Worm (Caenorhabditis elegans): ENCODE results near the gene cwp-1.
A peak's percentile ranks its signal among the peaks of the same experiment; 100 is the strongest.

Gene cwp-1

DNA sequence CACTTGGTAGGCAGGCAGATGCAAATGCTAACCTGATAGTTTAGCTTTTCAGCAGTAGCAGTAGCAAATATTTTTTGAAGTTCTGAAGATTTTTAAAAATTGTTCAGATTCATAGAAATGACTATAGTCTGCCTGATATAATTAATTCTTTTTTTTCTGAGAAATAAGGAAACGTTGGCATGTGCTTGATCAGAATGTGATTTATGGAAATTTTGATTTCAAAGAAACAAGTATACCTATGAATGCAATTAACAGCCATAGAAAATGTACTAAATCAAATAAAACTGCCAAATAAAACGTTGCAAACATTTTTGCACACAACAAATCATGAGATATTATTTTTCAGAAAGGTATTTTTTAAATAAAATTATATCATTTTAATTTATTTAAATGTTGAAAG, 29.5 kb upstream of the cwp-1 start:
- TF ChIP-seq nhr-11 (tag; optimal IDR thresholded peaks at IDR 0.05) (peak; percentile 56), ZK546.5 (tag; optimal IDR thresholded peaks at IDR 0.05) (no peak)

DNA sequence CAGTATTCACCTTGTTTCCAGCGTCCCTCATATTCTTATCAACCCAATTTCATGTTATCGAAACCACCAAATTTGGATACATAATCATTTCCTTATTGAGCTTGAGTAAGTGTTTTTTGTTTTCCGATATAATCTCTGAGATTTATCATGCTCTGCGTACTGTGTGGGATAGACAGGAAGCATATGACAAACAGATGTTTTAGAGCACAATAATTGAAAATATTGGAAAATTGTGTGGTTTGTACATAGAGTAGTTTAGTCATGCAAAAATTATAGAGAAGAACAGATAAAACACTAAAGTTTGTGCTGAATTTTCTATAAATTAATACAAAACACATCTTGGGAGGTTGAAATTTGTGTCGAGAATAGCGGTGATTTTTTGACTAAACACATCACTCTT, 27.6 kb upstream of the cwp-1 start:
- TF ChIP-seq fkh-2 (tag; optimal IDR thresholded peaks at IDR 0.05) (no peak), nhr-77 (tag; optimal IDR thresholded peaks at IDR 0.05) (no peak), ZK546.5 (tag; optimal IDR thresholded peaks at IDR 0.05) (no peak), ceh-16 (tag; optimal IDR thresholded peaks at IDR 0.05) (no peak), daf-12 (tag; optimal IDR thresholded peaks at IDR 0.05) (no peak), ama-1 (optimal IDR thresholded peaks at IDR 0.05) (no peak), elt-1 (tag; optimal IDR thresholded peaks at IDR 0.05) (no peak), pha-4 (tag; optimal IDR thresholded peaks at IDR 0.05) (no peak), tbx-2 (tag; optimal IDR thresholded peaks at IDR 0.05) (no peak), nhr-67 (tag; optimal IDR thresholded peaks at IDR 0.05) (no peak), nhr-11 (tag; optimal IDR thresholded peaks at IDR 0.05) (no peak), mdl-1 (tag; optimal IDR thresholded peaks at IDR 0.05) (no peak), R02D3.7 (tag; optimal IDR thresholded peaks at IDR 0.05) (no peak), lin-15B (tag; optimal IDR thresholded peaks at IDR 0.05) (no peak), ztf-11 (tag; optimal IDR thresholded peaks at IDR 0.05) (no peak), nfya-1 (tag; optimal IDR thresholded peaks at IDR 0.05; ENCODE audit: insufficient read depth) (no peak), lin-39 (tag; optimal IDR thresholded peaks at IDR 0.05) (no peak), jun-1 (tag; optimal IDR thresholded peaks at IDR 0.05) (no peak), elt-2 (tag; optimal IDR thresholded peaks at IDR 0.05) (no peak)

DNA sequence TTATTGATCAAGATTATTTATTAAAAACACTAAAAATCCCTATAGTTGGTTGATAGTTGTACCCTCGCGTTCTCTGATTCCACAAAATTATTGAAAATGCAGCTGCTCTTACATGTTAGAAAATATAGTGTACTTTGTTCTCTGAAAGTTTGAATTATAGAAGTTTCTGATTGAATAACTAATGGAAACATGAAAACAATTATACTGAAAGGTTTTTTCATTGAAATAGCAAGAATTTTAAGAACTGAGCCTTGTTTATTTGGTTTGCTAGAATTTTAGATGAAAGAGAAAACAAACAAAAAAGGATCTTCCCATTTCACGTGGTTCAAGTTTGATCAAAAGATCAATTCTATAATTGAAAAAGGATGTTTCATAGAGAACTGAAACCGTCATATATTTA, 26.5 kb upstream of the cwp-1 start:
- TF ChIP-seq nhr-67 (tag; optimal IDR thresholded peaks at IDR 0.05) (no peak), hmg-11 (tag; optimal IDR thresholded peaks at IDR 0.05) (no peak), elt-2 (tag; optimal IDR thresholded peaks at IDR 0.05) (no peak), ztf-11 (tag; optimal IDR thresholded peaks at IDR 0.05) (no peak), daf-12 (tag; optimal IDR thresholded peaks at IDR 0.05) (no peak), elt-3 (tag; optimal IDR thresholded peaks at IDR 0.05) (no peak), pqm-1 (tag; optimal IDR thresholded peaks at IDR 0.05) (no peak), ceh-16 (tag; optimal IDR thresholded peaks at IDR 0.05) (no peak), ama-1 (optimal IDR thresholded peaks at IDR 0.05) (no peak), elt-1 (tag; optimal IDR thresholded peaks at IDR 0.05) (no peak), ceh-28 (tag; optimal IDR thresholded peaks at IDR 0.05) (no peak), skn-1 (tag; optimal IDR thresholded peaks at IDR 0.05) (no peak), ceh-9 (tag; optimal IDR thresholded peaks at IDR 0.05) (no peak), snpc-4 (tag; optimal IDR thresholded peaks at IDR 0.05) (no peak), nhr-76 (tag; optimal IDR thresholded peaks at IDR 0.05) (no peak), sea-2 (GFP tag; optimal IDR thresholded peaks at IDR 0.05) (no peak)

DNA sequence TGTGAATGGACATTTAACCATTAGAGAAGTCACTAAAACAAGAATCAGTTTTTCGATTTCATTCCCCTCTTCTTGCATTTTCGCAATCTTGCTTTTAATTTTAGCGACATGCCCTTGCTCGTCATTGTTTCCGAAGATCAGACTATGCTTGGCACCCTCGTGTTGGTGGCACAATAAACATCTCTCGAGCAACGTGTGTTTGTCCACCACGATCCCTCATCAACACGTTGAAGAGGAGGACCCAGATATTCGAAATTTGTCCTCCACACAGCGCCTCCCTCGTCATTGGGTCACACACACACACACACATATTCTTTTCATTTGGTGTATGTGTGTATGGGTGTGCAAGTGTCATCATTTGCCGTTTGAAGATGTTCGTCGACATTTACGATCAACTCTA, 24.3 kb upstream of the cwp-1 start, which contains the start of gene srd-32:
Gene srd-32 (plus strand): TSS at position 301 of the 400 bp plus-strand sequence.
- TF ChIP-seq lsy-12 (tag; optimal IDR thresholded peaks at IDR 0.05) (no peak), fos-1 (tag; optimal IDR thresholded peaks at IDR 0.05) (no peak), elt-2 (tag; optimal IDR thresholded peaks at IDR 0.05) (no peak), lin-39 (tag; optimal IDR thresholded peaks at IDR 0.05) (no peak), fkh-2 (tag; optimal IDR thresholded peaks at IDR 0.05) (no peak), nhr-76 (tag; optimal IDR thresholded peaks at IDR 0.05) (no peak), ama-1 (optimal IDR thresholded peaks at IDR 0.05) (no peak), pha-4 (tag; optimal IDR thresholded peaks at IDR 0.05) (no peak), ceh-82 (tag; optimal IDR thresholded peaks at IDR 0.05) (no peak), aly-2 (tag; optimal IDR thresholded peaks at IDR 0.05) (no peak), nfya-1 (tag; optimal IDR thresholded peaks at IDR 0.05; ENCODE audit: insufficient read depth) (no peak)

ce11 chrV:4864330-4864729, 23.3 kb upstream of the cwp-1 start:
- TF ChIP-seq ZK546.5 (tag; optimal IDR thresholded peaks at IDR 0.05), result no peak
- TF ChIP-seq unc-62 (GFP tag; optimal IDR thresholded peaks at IDR 0.05), result no peak
- TF ChIP-seq lin-15B (tag; optimal IDR thresholded peaks at IDR 0.05), result no peak
- no peak for TF ChIP-seq egl-27 (tag; optimal IDR thresholded peaks at IDR 0.05)
- TF ChIP-seq nhr-77 (tag; optimal IDR thresholded peaks at IDR 0.05), result no peak
- TF ChIP-seq ceh-82 (tag; optimal IDR thresholded peaks at IDR 0.05), result no peak
- TF ChIP-seq nhr-11 (tag; optimal IDR thresholded peaks at IDR 0.05), result no peak
- no peak for TF ChIP-seq nhr-28 (tag; optimal IDR thresholded peaks at IDR 0.05)
- TF ChIP-seq ceh-16 (tag; optimal IDR thresholded peaks at IDR 0.05), result no peak
- TF ChIP-seq nhr-25 (tag; optimal IDR thresholded peaks at IDR 0.05), result no peak
- TF ChIP-seq nhr-12 (tag; optimal IDR thresholded peaks at IDR 0.05), result no peak
- no peak for TF ChIP-seq elt-2 (tag; optimal IDR thresholded peaks at IDR 0.05)
- TF ChIP-seq eor-1 (tag; optimal IDR thresholded peaks at IDR 0.05), result no peak
